Fruit fly (Drosophila melanogaster) whole organism, prepupa: ENCODE results near the gene CG14711.

ENCODE experiments used
- Blimp-1 ChIP-seq: fragments of 200-800 bp; sonication (Bioruptor generic); optimal IDR thresholded peaks from 3 replicates; lab custom pipeline; 2017; ENCODE audit warnings: missing biosample characterization, missing genetic modification characterization, mild to moderate bottlenecking, moderate library complexity, missing genetic modification reagents
- CG10631 ChIP-seq: fragments of 200-800 bp; sonication (Bioruptor generic); optimal IDR thresholded peaks from 2 replicates; lab custom pipeline; 2016; ENCODE audit warnings: missing biosample characterization, missing genetic modification characterization
- CG10669 ChIP-seq: fragments of 200-800 bp; sonication (Bioruptor generic); optimal IDR thresholded peaks from 3 replicates; lab custom pipeline; 2018; ENCODE audit warnings: missing biosample characterization, mild to moderate bottlenecking, missing genetic modification characterization, moderate library complexity
- CG11294 ChIP-seq: fragments of 200-800 bp; sonication (Bioruptor generic); IDR thresholded peaks from 2 replicates; pipeline ENCODE4 v1.3.6; 2022; ENCODE audit warnings: missing biosample characterization, missing genetic modification characterization
- CG11762 ChIP-seq: fragments of 200-800 bp; sonication (Bioruptor generic); optimal IDR thresholded peaks from 3 replicates; lab custom pipeline; 2016; ENCODE audit warnings: missing biosample characterization, missing genetic modification characterization; ENCODE audit not compliant: insufficient read depth
- CG11902 ChIP-seq: fragments of 200-800 bp; sonication (Bioruptor generic); optimal IDR thresholded peaks from 3 replicates; lab custom pipeline; 2016; ENCODE audit warnings: missing biosample characterization, missing genetic modification characterization
- CG1621 ChIP-seq: fragments of 200-800 bp; sonication (Bioruptor generic); optimal IDR thresholded peaks from 3 replicates; lab custom pipeline; 2018; ENCODE audit warnings: missing biosample characterization, mild to moderate bottlenecking, missing genetic modification characterization
- CG3032 ChIP-seq: fragments of 200-800 bp; optimal IDR thresholded peaks from 2 replicates; lab custom pipeline; 2019; ENCODE audit warnings: missing biosample characterization, mild to moderate bottlenecking, missing genetic modification characterization, moderate library complexity
- CG32006 ChIP-seq: fragments of 200-800 bp; sonication (Bioruptor generic); optimal IDR thresholded peaks from 3 replicates; lab custom pipeline; 2017; ENCODE audit warnings: missing biosample characterization, mild to moderate bottlenecking, missing genetic modification characterization
- CG34406 ChIP-seq: fragments of 200-800 bp; sonication (Bioruptor generic); optimal IDR thresholded peaks from 3 replicates; lab custom pipeline; 2016; ENCODE audit warnings: missing biosample characterization, missing genetic modification characterization
- CG4318 ChIP-seq: fragments of 200-800 bp; sonication (Bioruptor generic); optimal IDR thresholded peaks from 3 replicates; lab custom pipeline; 2017; ENCODE audit warnings: missing biosample characterization, mild to moderate bottlenecking, missing genetic modification characterization
- CG6163 ChIP-seq: fragments of 200-800 bp; sonication (Bioruptor generic); IDR thresholded peaks from 3 replicates; pipeline ENCODE4 v1.3.6; 2022; ENCODE audit warnings: missing biosample characterization, missing genetic modification characterization
- CG6276 ChIP-seq: fragments of 200-800 bp; sonication (Bioruptor generic); optimal IDR thresholded peaks from 2 replicates; lab custom pipeline; 2017; ENCODE audit warnings: missing biosample characterization, mild to moderate bottlenecking, missing genetic modification characterization
- CG6792 ChIP-seq: fragments of 200-800 bp; sonication (Bioruptor generic); optimal IDR thresholded peaks from 3 replicates; lab custom pipeline; 2016; ENCODE audit warnings: missing biosample characterization, missing genetic modification characterization
- CG6808 ChIP-seq: fragments of 200-800 bp; sonication (Bioruptor generic); optimal IDR thresholded peaks from 3 replicates; lab custom pipeline; 2017; ENCODE audit warnings: missing biosample characterization, missing genetic modification characterization, mild to moderate bottlenecking, moderate library complexity, missing genetic modification reagents
- CG7368 ChIP-seq: fragments of 200-800 bp; sonication (Bioruptor generic); optimal IDR thresholded peaks from 3 replicates; lab custom pipeline; 2016; ENCODE audit warnings: missing biosample characterization, missing genetic modification characterization
- CG8119 ChIP-seq: fragments of 200-800 bp; sonication (Bioruptor generic); IDR thresholded peaks from 3 replicates; pipeline ENCODE4 v1.3.6; 2022; ENCODE audit warnings: missing biosample characterization, missing genetic modification characterization
- CG8319 ChIP-seq: fragments of 200-800 bp; sonication (Bioruptor generic); optimal IDR thresholded peaks from 3 replicates; lab custom pipeline; 2016; ENCODE audit warnings: missing biosample characterization, missing genetic modification characterization
- CG8632 ChIP-seq: fragments of 200-800 bp; sonication (Bioruptor generic); optimal IDR thresholded peaks from 3 replicates; lab custom pipeline; 2016; ENCODE audit warnings: missing biosample characterization, missing genetic modification characterization
- Eip75B ChIP-seq: fragments of 200-800 bp; sonication (Bioruptor generic); optimal IDR thresholded peaks from 3 replicates; lab custom pipeline; 2016; ENCODE audit warnings: missing biosample characterization, missing genetic modification characterization
- Eip78C ChIP-seq: fragments of 200-800 bp; sonication (Bioruptor generic); peaks from one replicate; lab custom pipeline; 2016; ENCODE audit warnings: missing biosample characterization, missing genetic modification characterization
- Eip93F ChIP-seq: fragments of 200-800 bp; sonication (Bioruptor generic); optimal IDR thresholded peaks from 2 replicates; lab custom pipeline; 2016; ENCODE audit warnings: missing biosample characterization, mild to moderate bottlenecking, missing genetic modification characterization
- Hr38 ChIP-seq: sonication (Bioruptor generic); optimal IDR thresholded peaks from 2 replicates; lab custom pipeline; 2016; ENCODE audit warnings: missing biosample characterization, missing genetic modification characterization
- Hr39 ChIP-seq: fragments of 200-800 bp; sonication (Bioruptor generic); optimal IDR thresholded peaks from 2 replicates; lab custom pipeline; 2016; ENCODE audit warnings: missing biosample characterization, missing genetic modification characterization
- Hr4 ChIP-seq: fragments of 200-800 bp; sonication (Bioruptor generic); optimal IDR thresholded peaks from 3 replicates; lab custom pipeline; 2016; ENCODE audit warnings: missing biosample characterization, missing genetic modification characterization
- Lpt ChIP-seq: fragments of 200-800 bp; sonication (Bioruptor generic); optimal IDR thresholded peaks from 3 replicates; lab custom pipeline; 2016; ENCODE audit warnings: missing biosample characterization, missing genetic modification characterization
- Met ChIP-seq: fragments of 200-800 bp; sonication (Bioruptor generic); optimal IDR thresholded peaks from 3 replicates; lab custom pipeline; 2016; ENCODE audit warnings: missing biosample characterization, missing genetic modification characterization
- OdsH ChIP-seq: fragments of 200-800 bp; sonication (Bioruptor generic); optimal IDR thresholded peaks from 3 replicates; lab custom pipeline; 2016; ENCODE audit warnings: missing biosample characterization, missing genetic modification characterization
- Smox ChIP-seq: fragments of 200-800 bp; sonication (Bioruptor generic); optimal IDR thresholded peaks from 3 replicates; lab custom pipeline; 2016; ENCODE audit warnings: missing biosample characterization, missing genetic modification characterization
- Sox102F ChIP-seq: fragments of 200-800 bp; sonication (Bioruptor generic); optimal IDR thresholded peaks from 2 replicates; lab custom pipeline; 2016; ENCODE audit warnings: missing biosample characterization, mild to moderate bottlenecking, missing genetic modification characterization
- Sox14 ChIP-seq: fragments of 200-800 bp; sonication (Bioruptor generic); optimal IDR thresholded peaks from 3 replicates; lab custom pipeline; 2016; ENCODE audit warnings: missing biosample characterization, missing genetic modification characterization
- achi ChIP-seq: fragments of 200-800 bp; sonication (Bioruptor generic); optimal IDR thresholded peaks from 3 replicates; lab custom pipeline; 2016; ENCODE audit warnings: missing biosample characterization, missing genetic modification characterization
- acj6 ChIP-seq: fragments of 200-800 bp; sonication (Bioruptor generic); optimal IDR thresholded peaks from 3 replicates; lab custom pipeline; 2016; ENCODE audit warnings: missing biosample characterization, missing genetic modification characterization
- cyc ChIP-seq: fragments of 200-800 bp; sonication (Bioruptor generic); optimal IDR thresholded peaks from 3 replicates; lab custom pipeline; 2016; ENCODE audit warnings: missing biosample characterization, missing genetic modification characterization
- dac ChIP-seq: fragments of 200-800 bp; sonication (Bioruptor generic); optimal IDR thresholded peaks from 2 replicates; lab custom pipeline; 2017; ENCODE audit warnings: missing biosample characterization, mild to moderate bottlenecking, missing genetic modification characterization
- dsx ChIP-seq: fragments of 200-800 bp; optimal IDR thresholded peaks from 3 replicates; lab custom pipeline; 2019; ENCODE audit warnings: missing biosample characterization, mild to moderate bottlenecking, missing genetic modification characterization, moderate library complexity; ENCODE audit not compliant: poor library complexity, severe bottlenecking
- esn ChIP-seq: fragments of 200-800 bp; sonication (Bioruptor generic); optimal IDR thresholded peaks from 2 replicates; lab custom pipeline; 2016; ENCODE audit warnings: missing biosample characterization, mild to moderate bottlenecking, missing genetic modification characterization, moderate library complexity
- fd59A ChIP-seq: fragments of 200-800 bp; sonication (Bioruptor generic); optimal IDR thresholded peaks from 2 replicates; lab custom pipeline; 2017; ENCODE audit warnings: missing biosample characterization, mild to moderate bottlenecking, missing genetic modification characterization, missing genetic modification reagents
- fd85E ChIP-seq: fragments of 200-800 bp; sonication (Bioruptor generic); optimal IDR thresholded peaks from 3 replicates; lab custom pipeline; 2016; ENCODE audit warnings: missing biosample characterization, missing genetic modification characterization
- fkh ChIP-seq: fragments of 200-800 bp; sonication (Bioruptor generic); optimal IDR thresholded peaks from 3 replicates; lab custom pipeline; 2017; ENCODE audit warnings: missing biosample characterization, mild to moderate bottlenecking, missing genetic modification characterization, moderate library complexity
- lz ChIP-seq: fragments of 200-800 bp; sonication (Bioruptor generic); optimal IDR thresholded peaks from 3 replicates; lab custom pipeline; 2016; ENCODE audit warnings: missing biosample characterization, missing genetic modification characterization
- net ChIP-seq: fragments of 200-800 bp; sonication (Bioruptor generic); optimal IDR thresholded peaks from 3 replicates; lab custom pipeline; 2016; ENCODE audit warnings: missing biosample characterization, missing genetic modification characterization
- pdm3 ChIP-seq: fragments of 200-800 bp; sonication (Bioruptor generic); optimal IDR thresholded peaks from 3 replicates; lab custom pipeline; 2016; ENCODE audit warnings: missing biosample characterization, missing genetic modification characterization
- ss ChIP-seq, 2 experiments: fragments of 200-800 bp; sonication (Bioruptor generic); optimal IDR thresholded peaks; 2 replicates in 1 of 2; 3 replicates in 1 of 2; lab custom pipeline; 2017 to 2018; ENCODE audit warnings: mild to moderate bottlenecking in 2 of 2, missing biosample characterization in 2 of 2, missing genetic modification characterization in 2 of 2, moderate library complexity in 1 of 2
- svp ChIP-seq: fragments of 200-800 bp; sonication (Bioruptor generic); peaks from one replicate; lab custom pipeline; 2016; ENCODE audit warnings: missing biosample characterization, missing genetic modification characterization
- vri ChIP-seq: fragments of 200-800 bp; sonication (Bioruptor generic); optimal IDR thresholded peaks from 3 replicates; lab custom pipeline; 2016; ENCODE audit warnings: missing biosample characterization, mild to moderate bottlenecking, missing genetic modification characterization

Gene CG14711

dm6 chr3R:11655873-11656374, 32.8 kb downstream of the CG14711 start, which contains the start of gene CG42327 (continued):
- TF ChIP-seq ss (GFP tag; optimal IDR thresholded peaks at IDR 0.05; lab: Kevin White, UChicago) (peak; percentile 81 to 85), CG6792 (GFP tag; lab: Kevin White, UChicago) (peak; percentile 95), CG3032 (tag; lab: Kevin White, UChicago) (peak; percentile 88), Hr38 (GFP tag; lab: Kevin White, UChicago) (no peak), Eip93F (GFP tag; lab: Kevin White, UChicago) (peak; percentile 91), Lpt (peak; percentile 98), fd85E (GFP tag; lab: Kevin White, UChicago) (peak; percentile 80), CG6808 (GFP tag; lab: Kevin White, UChicago) (peak; percentile 83), Met (GFP tag; lab: Kevin White, UChicago) (peak; percentile 94), pdm3 (GFP tag; lab: Kevin White, UChicago) (peak; percentile 95), fkh (GFP tag; lab: Kevin White, UChicago) (peak; percentile 86), CG11294 (GFP tag; lab: Robert Waterston, UW) (peak; percentile 90), lz (GFP tag; lab: Kevin White, UChicago) (peak; percentile 91), Eip75B (GFP tag; lab: Kevin White, UChicago) (peak; percentile 94), achi (GFP tag; lab: Kevin White, UChicago) (peak; percentile 97), Smox (GFP tag; lab: Kevin White, UChicago) (peak; percentile 93), Blimp-1 (peak; percentile 96), Hr39 (peak; percentile 86), dsx (GFP tag; lab: Kevin White, UChicago) (peak; percentile 87), CG10631 (GFP tag; lab: Kevin White, UChicago) (peak; percentile 97), cyc (GFP tag; lab: Kevin White, UChicago) (peak; percentile 90), CG6163 (GFP tag; lab: Robert Waterston, UW) (peak; percentile 99), CG11902 (GFP tag; lab: Kevin White, UChicago) (peak; percentile 81), Eip78C (GFP tag; lab: Kevin White, UChicago) (peak; percentile 99), OdsH (GFP tag; lab: Kevin White, UChicago) (peak; percentile 98), CG1621 (tag; lab: Kevin White, UChicago) (peak; percentile 86), esn (GFP tag; lab: Kevin White, UChicago) (peak; percentile 96), CG10669 (GFP tag; lab: Kevin White, UChicago) (peak; percentile 93), dac (peak; percentile 97), CG8319 (GFP tag; lab: Kevin White, UChicago) (peak; percentile 85), Hr4 (GFP tag; lab: Kevin White, UChicago) (peak; percentile 97), fd59A (GFP tag; lab: Kevin White, UChicago) (peak; percentile 83), Sox102F (GFP tag; lab: Kevin White, UChicago) (peak; percentile 96)

DNA sequence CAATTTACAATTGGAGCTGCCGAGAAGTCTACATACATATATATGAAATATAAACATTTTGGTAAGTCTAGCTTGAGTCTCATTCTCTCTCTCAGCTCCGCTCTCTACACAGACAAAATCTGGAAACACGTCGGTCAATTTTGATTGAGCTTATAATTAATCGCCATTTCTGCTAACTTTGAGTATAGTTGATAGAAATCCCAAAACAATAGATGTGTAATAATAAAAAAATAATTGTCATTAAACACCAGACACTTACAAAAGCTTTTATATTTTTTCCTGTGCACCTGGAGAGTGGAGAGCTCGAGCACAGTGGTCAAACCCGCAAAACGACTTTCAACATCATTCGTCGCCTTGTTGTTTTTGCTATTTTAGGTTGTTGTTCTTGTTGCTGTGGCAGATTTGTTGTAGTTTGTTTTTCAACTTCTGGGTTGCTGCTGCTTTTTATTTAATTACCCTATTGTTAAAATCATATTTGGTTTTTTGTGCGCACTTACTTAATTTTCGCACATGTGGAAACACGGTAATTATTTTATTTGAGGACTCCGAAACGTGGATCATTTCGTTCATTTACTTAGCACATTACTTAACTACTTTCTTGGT, 33.6 kb downstream of the CG14711 start:
- peak; percentile 99 for TF ChIP-seq achi (GFP tag; lab: Kevin White, UChicago)
- peak; percentile 17 for TF ChIP-seq fkh (GFP tag; lab: Kevin White, UChicago)
- TF ChIP-seq CG1621 (tag; lab: Kevin White, UChicago) = peak; percentile 98
- peak; percentile 99 for TF ChIP-seq lz (GFP tag; lab: Kevin White, UChicago)
- TF ChIP-seq fd59A (GFP tag; lab: Kevin White, UChicago) = peak; percentile 99
- peak; percentile 99 for TF ChIP-seq Lpt
- peak; percentile 98 to 99 for TF ChIP-seq ss (GFP tag; optimal IDR thresholded peaks at IDR 0.05; lab: Kevin White, UChicago)
- peak; percentile 99 for TF ChIP-seq Eip75B (GFP tag; lab: Kevin White, UChicago)
- TF ChIP-seq CG7368 (GFP tag; lab: Kevin White, UChicago) = peak; percentile 99
- peak; percentile 98 for TF ChIP-seq vri (GFP tag; lab: Kevin White, UChicago)
- TF ChIP-seq CG10631 (GFP tag; lab: Kevin White, UChicago) = peak; percentile 99
- TF ChIP-seq CG4318 = peak; percentile 98
- peak; percentile 98 for TF ChIP-seq CG34406 (GFP tag; lab: Kevin White, UChicago)
- TF ChIP-seq CG11902 (GFP tag; lab: Kevin White, UChicago) = peak; percentile 98
- TF ChIP-seq Sox14 (GFP tag; lab: Kevin White, UChicago) = peak; percentile 99
- peak; percentile 99 for TF ChIP-seq Met (GFP tag; lab: Kevin White, UChicago)
- TF ChIP-seq CG8319 (GFP tag; lab: Kevin White, UChicago) = peak; percentile 98
- TF ChIP-seq CG11762 (GFP tag; lab: Kevin White, UChicago) = peak; percentile 98
- TF ChIP-seq CG6276 = peak; percentile 99
- TF ChIP-seq acj6 (GFP tag; lab: Kevin White, UChicago) = peak; percentile 99
- peak; percentile 99 for TF ChIP-seq svp
- TF ChIP-seq CG8632 (GFP tag; lab: Kevin White, UChicago) = peak; percentile 99
- TF ChIP-seq CG8119 (GFP tag; lab: Robert Waterston, UW) = peak; percentile 99
- peak; percentile 99 for TF ChIP-seq CG3032 (tag; lab: Kevin White, UChicago)
- TF ChIP-seq CG32006 (GFP tag; lab: Kevin White, UChicago) = peak; percentile 99
- TF ChIP-seq CG6163 (GFP tag; lab: Robert Waterston, UW) = peak; percentile 99
- TF ChIP-seq Eip78C (GFP tag; lab: Kevin White, UChicago) = peak; percentile 100
- TF ChIP-seq CG11294 (GFP tag; lab: Robert Waterston, UW) = peak; percentile 98
- TF ChIP-seq net (GFP tag; lab: Kevin White, UChicago) = peak; percentile 99
